Fruit fly (Drosophila melanogaster): ENCODE data around the gene Srp68.

The Srp68 gene

dm6 chr3L:8997686-8998239, 22.9 kb downstream of the Srp68 start, which contains the start of the genes smg and CG5087 (continued):
- TF ChIP-seq CG8290 (GFP tag; optimal IDR thresholded peaks at IDR 0.05) (peak; percentile 30), CG8290 (tag; optimal IDR thresholded peaks at IDR 0.05) (no peak), CG18619 (GFP tag; optimal IDR thresholded peaks at IDR 0.05) (no peak)

dm6 chr3L:9002527-9002926, 27.7 kb downstream of the Srp68 start:
- TF ChIP-seq CG9876 (GFP tag; optimal IDR thresholded peaks at IDR 0.05) (no peak), CG8765 (GFP tag; IDR thresholded peaks at IDR 0.05) (no peak), HmgZ (tag; optimal IDR thresholded peaks at IDR 0.05) (no peak), Lhr (GFP tag; optimal IDR thresholded peaks at IDR 0.05) (no peak), pb (GFP tag; optimal IDR thresholded peaks at IDR 0.05) (no peak), Hand (GFP tag; optimal IDR thresholded peaks at IDR 0.05) (no peak), CG12155 (GFP tag; optimal IDR thresholded peaks at IDR 0.05) (no peak), Vsx1 (GFP tag; optimal IDR thresholded peaks at IDR 0.05) (no peak), Eip74EF (GFP tag; optimal IDR thresholded peaks at IDR 0.05) (no peak), CG1647 (GFP tag; optimal IDR thresholded peaks at IDR 0.05) (no peak), disco-r (GFP tag; optimal IDR thresholded peaks at IDR 0.05) (no peak), ci (GFP tag; IDR thresholded peaks at IDR 0.05) (no peak), cwo (GFP tag; optimal IDR thresholded peaks at IDR 0.05) (no peak), CG4360 (GFP tag; IDR thresholded peaks at IDR 0.05) (no peak), HLH3B (GFP tag; IDR thresholded peaks at IDR 0.05) (no peak), CG15479 (GFP tag; optimal IDR thresholded peaks at IDR 0.05) (peak; percentile 78), CG17359 (tag; optimal IDR thresholded peaks at IDR 0.05) (no peak), CG11247 (GFP tag; IDR thresholded peaks at IDR 0.05) (no peak), lov (optimal IDR thresholded peaks at IDR 0.05) (no peak), lov (GFP tag; IDR thresholded peaks at IDR 0.05) (peak; percentile 60; the same call in 1 of the 3 replicates), sima (GFP tag; optimal IDR thresholded peaks at IDR 0.05) (no peak), gsb (GFP tag; IDR thresholded peaks at IDR 0.05) (no peak), zen (tag; optimal IDR thresholded peaks at IDR 0.05) (peak; percentile 98), MESR4 (GFP tag; optimal IDR thresholded peaks at IDR 0.05) (no peak), sens-2 (GFP tag; IDR thresholded peaks at IDR 0.05) (no peak), CG13424 (tag; optimal IDR thresholded peaks at IDR 0.05) (no peak), Elba2 (GFP tag; optimal IDR thresholded peaks at IDR 0.05) (no peak), CG13775 (GFP tag; optimal IDR thresholded peaks at IDR 0.05) (no peak), CG15601 (tag; optimal IDR thresholded peaks at IDR 0.05) (no peak), dmrt99B (tag; optimal IDR thresholded peaks at IDR 0.05) (no peak), tll (GFP tag; optimal IDR thresholded peaks at IDR 0.05) (peak in 1 of 2 experiments; percentile 86), dan (GFP tag; IDR thresholded peaks at IDR 0.05) (no peak), cas (GFP tag; IDR thresholded peaks at IDR 0.05) (no peak), CG30020 (tag; optimal IDR thresholded peaks at IDR 0.05) (no peak), Nf-YA (GFP tag; IDR thresholded peaks at IDR 0.05) (no peak), Scr (GFP tag; IDR thresholded peaks at IDR 0.05; ENCODE audit: partially characterized antibody) (no peak), Ets65A (GFP tag) (peak; percentile 61), ewg (GFP tag; optimal IDR thresholded peaks at IDR 0.05) (no peak), CG1529 (GFP tag; optimal IDR thresholded peaks at IDR 0.05) (no peak), CG9797 (GFP tag; optimal IDR thresholded peaks at IDR 0.05) (no peak), TFAM (GFP tag; optimal IDR thresholded peaks at IDR 0.05) (no peak), CG16863 (GFP tag; optimal IDR thresholded peaks at IDR 0.05) (no peak), inv (GFP tag; IDR thresholded peaks at IDR 0.05; ENCODE audit: partially characterized antibody) (no peak)
